Worm (Caenorhabditis elegans) whole organism, L1 larva: Measurements from ENCODE around the gene abcf-2.
A peak's percentile ranks its signal among the peaks of the same experiment; 100 is the strongest.

Experiments used
- C04F5.9 ChIP-seq: sonication (generic microtip); optimal IDR thresholded peaks from 2 replicates; lab custom pipeline; 2016; ENCODE audit warnings: missing genetic modification characterization, missing compliant biosample characterization
- C16A3.4 ChIP-seq: fragments of 150-350 bp; optimal IDR thresholded peaks from 2 replicates; lab custom pipeline; 2014; ENCODE audit warnings: missing biosample characterization, missing genetic modification characterization
- C34B4.2 ChIP-seq: sonication (generic microtip); optimal IDR thresholded peaks from 2 replicates; lab custom pipeline; 2017; ENCODE audit warnings: mild to moderate bottlenecking, missing genetic modification characterization, missing compliant biosample characterization
- F16B12.6 ChIP-seq: fragments of 150-350 bp; optimal IDR thresholded peaks from 2 replicates; lab custom pipeline; 2014; ENCODE audit warnings: missing biosample characterization, missing genetic modification characterization
- Y116A8C.19 ChIP-seq: sonication (generic microtip); optimal IDR thresholded peaks from 2 replicates; lab custom pipeline; 2016; ENCODE audit warnings: missing compliant biosample characterization, missing genetic modification characterization, borderline replicate concordance
- aly-2 ChIP-seq: fragments of 150-350 bp; optimal IDR thresholded peaks from 2 replicates; lab custom pipeline; 2014; ENCODE audit warnings: missing biosample characterization, missing genetic modification characterization
- ama-1 ChIP-seq: fragments of 150-350 bp; optimal IDR thresholded peaks from 2 replicates; lab custom pipeline; 2014
- blmp-1 ChIP-seq: fragments of 150-350 bp; optimal IDR thresholded peaks from 2 replicates; lab custom pipeline; 2014; ENCODE audit warnings: missing biosample characterization, missing genetic modification characterization
- ceh-8 ChIP-seq: fragments of 200-800 bp; sonication (Bioruptor generic); optimal IDR thresholded peaks from 2 replicates; lab custom pipeline; 2018; ENCODE audit warnings: mild to moderate bottlenecking, missing genetic modification characterization, moderate library complexity, missing compliant biosample characterization
- ceh-82 ChIP-seq, 3 experiments: fragments of 150-350 bp in 1 of 3; sonication (generic microtip) in 2 of 3; optimal IDR thresholded peaks; 2 replicates each; lab custom pipeline; 2014 to 2017; ENCODE audit warnings: missing biosample characterization in 3 of 3, missing genetic modification characterization in 3 of 3
- ceh-88 ChIP-seq: fragments of 200-800 bp; sonication (Bioruptor generic); IDR thresholded peaks from 2 replicates; pipeline ENCODE4 v1.3.6; 2022; ENCODE audit warnings: missing genetic modification characterization, missing compliant biosample characterization
- ceh-90 ChIP-seq: sonication (generic microtip); optimal IDR thresholded peaks from 2 replicates; lab custom pipeline; 2016; ENCODE audit warnings: missing genetic modification characterization, missing compliant biosample characterization
- ces-1 ChIP-seq: fragments of 150-350 bp; optimal IDR thresholded peaks from 2 replicates; lab custom pipeline; 2014; ENCODE audit warnings: missing biosample characterization, missing genetic modification reagents, missing genetic modification characterization
- efl-3 ChIP-seq: fragments of 200-800 bp; sonication (Bioruptor generic); optimal IDR thresholded peaks from 2 replicates; lab custom pipeline; 2018; ENCODE audit warnings: mild to moderate bottlenecking, missing genetic modification characterization, missing compliant biosample characterization
- egl-27 ChIP-seq, 2 experiments: fragments of 150-350 bp in 1 of 2; sonication (generic microtip); optimal IDR thresholded peaks; 3 replicates each; lab custom pipeline; 2017 to 2018; ENCODE audit warnings: missing biosample characterization in 2 of 2, missing genetic modification characterization in 2 of 2, missing genetic modification reagents in 2 of 2
- fkh-10 ChIP-seq: sonication (generic microtip); optimal IDR thresholded peaks from 2 replicates; lab custom pipeline; 2017; ENCODE audit warnings: missing biosample characterization, missing genetic modification reagents, missing genetic modification characterization
- fkh-4 ChIP-seq: sonication (generic microtip); optimal IDR thresholded peaks from 2 replicates; lab custom pipeline; 2016; ENCODE audit warnings: missing compliant biosample characterization, missing genetic modification characterization, borderline replicate concordance
- hlh-17 ChIP-seq: fragments of 200-800 bp; sonication (Bioruptor generic); optimal IDR thresholded peaks from 2 replicates; lab custom pipeline; 2018; ENCODE audit warnings: missing genetic modification characterization, mild to moderate bottlenecking, missing compliant biosample characterization, moderate library complexity, borderline replicate concordance
- hlh-4 ChIP-seq: sonication (generic microtip); optimal IDR thresholded peaks from 2 replicates; lab custom pipeline; 2016; ENCODE audit warnings: mild to moderate bottlenecking, missing genetic modification characterization, missing compliant biosample characterization
- hpl-2 ChIP-seq: fragments of 150-350 bp; optimal IDR thresholded peaks from 2 replicates; lab custom pipeline; 2014; ENCODE audit warnings: missing biosample characterization, missing genetic modification reagents, missing genetic modification characterization
- irx-1 ChIP-seq: sonication (generic microtip); optimal IDR thresholded peaks from 2 replicates; lab custom pipeline; 2016; ENCODE audit warnings: missing genetic modification characterization, missing compliant biosample characterization
- isw-1 ChIP-seq: fragments of 200-800 bp; sonication (Bioruptor generic); IDR thresholded peaks from 2 replicates; pipeline ENCODE4 v1.3.6; 2022; ENCODE audit warnings: missing genetic modification characterization, missing compliant biosample characterization
- jun-1 ChIP-seq: fragments of 150-350 bp; optimal IDR thresholded peaks from 2 replicates; lab custom pipeline; 2014; ENCODE audit warnings: missing biosample characterization, missing genetic modification reagents, missing genetic modification characterization
- lin-15B ChIP-seq: fragments of 150-350 bp; sonication (generic microtip); optimal IDR thresholded peaks from 3 replicates; lab custom pipeline; 2014; ENCODE audit warnings: missing biosample characterization, missing genetic modification characterization
- lin-35 ChIP-seq, 2 experiments: fragments of 150-350 bp; optimal IDR thresholded peaks; 2 replicates each; lab custom pipeline; 2014; ENCODE audit warnings: missing biosample characterization in 2 of 2, missing genetic modification characterization in 2 of 2, missing genetic modification reagents in 2 of 2
- lir-3 ChIP-seq: sonication (generic microtip); optimal IDR thresholded peaks from 2 replicates; lab custom pipeline; 2016; ENCODE audit warnings: mild to moderate bottlenecking, missing genetic modification characterization, moderate library complexity, missing compliant biosample characterization; ENCODE audit not compliant: poor library complexity
- mab-9 ChIP-seq: fragments of 200-800 bp; sonication (Bioruptor generic); IDR thresholded peaks from 2 replicates; pipeline ENCODE4 v1.3.6; 2022; ENCODE audit warnings: missing genetic modification reagents, missing genetic modification characterization, missing compliant biosample characterization
- mdl-1 ChIP-seq, 2 experiments: fragments of 150-350 bp; optimal IDR thresholded peaks; 2 replicates each; lab custom pipeline; 2014 to 2017; ENCODE audit warnings: missing biosample characterization in 2 of 2, missing genetic modification characterization in 2 of 2, inconsistent platforms in 1 of 2
- mep-1 ChIP-seq: fragments of 150-350 bp; optimal IDR thresholded peaks from 2 replicates; lab custom pipeline; 2014; ENCODE audit warnings: missing biosample characterization, missing genetic modification characterization
- nhr-19 ChIP-seq: fragments of 200-800 bp; sonication (Bioruptor generic); conservative IDR thresholded peaks from 2 replicates; pipeline ENCODE4 v1.3.6; 2022; ENCODE audit warnings: missing genetic modification characterization, missing compliant biosample characterization
- nhr-237 ChIP-seq: fragments of 150-350 bp; optimal IDR thresholded peaks from 2 replicates; lab custom pipeline; 2014; ENCODE audit warnings: missing biosample characterization, missing genetic modification characterization
- nhr-28 ChIP-seq: fragments of 150-350 bp; optimal IDR thresholded peaks from 2 replicates; lab custom pipeline; 2014; ENCODE audit warnings: missing biosample characterization, missing genetic modification characterization
- nhr-71 ChIP-seq: sonication (generic microtip); optimal IDR thresholded peaks from 2 replicates; lab custom pipeline; 2016; ENCODE audit warnings: mild to moderate bottlenecking, missing genetic modification characterization, moderate library complexity, missing compliant biosample characterization
- nhr-77 ChIP-seq: fragments of 150-350 bp; optimal IDR thresholded peaks from 2 replicates; lab custom pipeline; 2014; ENCODE audit warnings: missing biosample characterization, missing genetic modification characterization
- nhr-84 ChIP-seq: sonication (generic microtip); optimal IDR thresholded peaks from 2 replicates; lab custom pipeline; 2017; ENCODE audit warnings: missing biosample characterization, missing genetic modification characterization
- nhr-90 ChIP-seq: sonication (generic microtip); optimal IDR thresholded peaks from 2 replicates; lab custom pipeline; 2016; ENCODE audit warnings: mild to moderate bottlenecking, missing genetic modification characterization, missing compliant biosample characterization; ENCODE audit not compliant: poor library complexity
- pag-3 ChIP-seq: sonication (generic microtip); optimal IDR thresholded peaks from 2 replicates; lab custom pipeline; 2017; ENCODE audit warnings: missing genetic modification characterization, mild to moderate bottlenecking, missing compliant biosample characterization, antibody characterized with exemption, borderline replicate concordance; ENCODE audit not compliant: insufficient read depth
- skn-1 ChIP-seq: fragments of 150-350 bp; optimal IDR thresholded peaks from 2 replicates; lab custom pipeline; 2014; ENCODE audit warnings: missing biosample characterization, missing genetic modification characterization
- snu-23 ChIP-seq: sonication (generic microtip); optimal IDR thresholded peaks from 2 replicates; lab custom pipeline; 2016; ENCODE audit warnings: missing genetic modification characterization, missing compliant biosample characterization
- sox-4 ChIP-seq: sonication (generic microtip); optimal IDR thresholded peaks from 2 replicates; lab custom pipeline; 2016; ENCODE audit warnings: missing genetic modification characterization, missing compliant biosample characterization
- sup-37 ChIP-seq: fragments of 200-800 bp; sonication (Bioruptor generic); optimal IDR thresholded peaks from 2 replicates; lab custom pipeline; 2018; ENCODE audit warnings: mild to moderate bottlenecking, missing genetic modification characterization, missing compliant biosample characterization
- tlp-1 ChIP-seq: fragments of 150-350 bp; optimal IDR thresholded peaks from 2 replicates; lab custom pipeline; 2014; ENCODE audit warnings: missing biosample characterization, missing genetic modification characterization
- unc-130 ChIP-seq: fragments of 150-350 bp; optimal IDR thresholded peaks from 2 replicates; lab custom pipeline; 2017; ENCODE audit warnings: missing biosample characterization, missing genetic modification characterization, inconsistent platforms
- unc-30 ChIP-seq: sonication (generic microtip); optimal IDR thresholded peaks from 2 replicates; lab custom pipeline; 2017; ENCODE audit warnings: missing biosample characterization, missing genetic modification characterization
- unc-62 ChIP-seq: fragments of 150-350 bp; optimal IDR thresholded peaks from 2 replicates; lab custom pipeline; 2014; ENCODE audit warnings: missing biosample characterization, missing genetic modification reagents, missing genetic modification characterization
- unc-86 ChIP-seq: sonication (generic microtip); optimal IDR thresholded peaks from 2 replicates; lab custom pipeline; 2016; ENCODE audit warnings: missing genetic modification characterization, missing compliant biosample characterization
- unc-98 ChIP-seq: fragments of 200-800 bp; sonication (Bioruptor generic); IDR thresholded peaks from 2 replicates; pipeline ENCODE4 v1.3.6; 2022; ENCODE audit warnings: missing genetic modification characterization, missing compliant biosample characterization
- vab-15 ChIP-seq: sonication (generic microtip); optimal IDR thresholded peaks from 2 replicates; lab custom pipeline; 2017; ENCODE audit warnings: missing genotype, mild to moderate bottlenecking, missing genetic modification characterization, missing compliant biosample characterization
- zip-4 ChIP-seq: fragments of 200-800 bp; sonication (Bioruptor generic); optimal IDR thresholded peaks from 2 replicates; lab custom pipeline; 2018; ENCODE audit warnings: mild to moderate bottlenecking, missing genetic modification characterization, moderate library complexity, missing compliant biosample characterization
- ztf-11 ChIP-seq, 2 experiments: sonication (generic microtip); optimal IDR thresholded peaks; 2 replicates each; lab custom pipeline; 2016 to 2017; ENCODE audit warnings: missing genetic modification characterization in 2 of 2, missing biosample characterization in 1 of 2, missing compliant biosample characterization in 1 of 2
- ztf-4 ChIP-seq: fragments of 150-350 bp; optimal IDR thresholded peaks from 2 replicates; lab custom pipeline; 2014; ENCODE audit warnings: missing biosample characterization, missing genetic modification characterization

Gene abcf-2

ce11 chrIII:13462965-13463783 is 1.1 kb upstream of the abcf-2 start, which contains the start of gene ant-1.1 (continued):
- TF ChIP-seq fkh-4 (tag; lab: Kevin White, UChicago) (no peak), irx-1 (tag; lab: Kevin White, UChicago) (peak; percentile 77), C16A3.4 (tag; lab: Kevin White, UChicago) (peak; percentile 94), sup-37 (GFP tag; lab: Kevin White, UChicago) (peak; percentile 87), isw-1 (peak; percentile 97), ceh-82 (tag; optimal IDR thresholded peaks at IDR 0.05; lab: Kevin White, UChicago) (peak; percentile 87 to 99 (median 95)), lir-3 (tag; lab: Kevin White, UChicago) (peak; percentile 78), F16B12.6 (tag; lab: Kevin White, UChicago) (peak; percentile 72), lin-15B (peak; percentile 94), ztf-4 (tag; lab: Kevin White, UChicago) (peak; percentile 85), ceh-88 (GFP tag; lab: Robert Waterston, UW) (peak; percentile 92), mab-9 (peak; percentile 93), nhr-90 (tag; lab: Kevin White, UChicago) (peak; percentile 96), efl-3 (GFP tag; lab: Kevin White, UChicago) (peak; percentile 16), nhr-71 (tag; lab: Kevin White, UChicago) (peak; percentile 98), hlh-4 (tag; lab: Kevin White, UChicago) (peak; percentile 37), snu-23 (GFP tag; lab: Kevin White, UChicago) (peak; percentile 97), nhr-237 (tag; lab: Kevin White, UChicago) (peak; percentile 49), nhr-28 (tag; lab: Kevin White, UChicago) (no peak), tlp-1 (tag; lab: Kevin White, UChicago) (no peak), vab-15 (peak; percentile 96), jun-1 (tag; lab: Kevin White, UChicago) (peak; percentile 94), lin-35 (GFP tag; optimal IDR thresholded peaks at IDR 0.05; lab: Kevin White, UChicago) (peak; percentile 98), unc-86 (tag; lab: Kevin White, UChicago) (peak; percentile 95), nhr-84 (no peak), C34B4.2 (tag; lab: Kevin White, UChicago) (peak; percentile 100), unc-62 (GFP tag; lab: Kevin White, UChicago) (no peak), ces-1 (GFP tag; lab: Kevin White, UChicago) (no peak), mep-1 (tag; lab: Kevin White, UChicago) (peak; percentile 92), unc-98 (GFP tag; lab: Robert Waterston, UW) (peak; percentile 67; the same call in 1 of the 2 replicates), egl-27 (tag; optimal IDR thresholded peaks at IDR 0.05; lab: Kevin White, UChicago) (peak in 1 of 2 experiments; percentile 32), ceh-90 (tag; lab: Kevin White, UChicago) (peak; percentile 38), ceh-8 (GFP tag; lab: Kevin White, UChicago) (peak; percentile 88), skn-1 (tag; lab: Kevin White, UChicago) (peak; percentile 94), C04F5.9 (tag; lab: Kevin White, UChicago) (peak; percentile 70), pag-3 (tag; lab: Kevin White, UChicago) (no peak), nhr-77 (peak; percentile 94), hpl-2 (peak; percentile 2), nhr-19 (GFP tag; lab: Robert Waterston, UW) (peak; percentile 97), mdl-1 (tag; optimal IDR thresholded peaks at IDR 0.05; lab: Kevin White, UChicago) (peak in 1 of 2 experiments; percentile 73), unc-30 (tag; lab: Kevin White, UChicago) (no peak), blmp-1 (tag; lab: Kevin White, UChicago) (peak; percentile 44), sox-4 (tag; lab: Kevin White, UChicago) (peak; percentile 80), aly-2 (tag; lab: Kevin White, UChicago) (peak; percentile 37), ama-1 (lab: Kevin White, UChicago) (peak; percentile 83), hlh-17 (GFP tag; lab: Kevin White, UChicago) (no peak), Y116A8C.19 (no peak), ztf-11 (tag; optimal IDR thresholded peaks at IDR 0.05; lab: Kevin White, UChicago) (peak in 1 of 2 experiments; percentile 87), zip-4 (GFP tag; lab: Kevin White, UChicago) (peak; percentile 87), fkh-10 (GFP tag; lab: Kevin White, UChicago) (peak; percentile 70), unc-130 (tag; lab: Kevin White, UChicago) (peak; percentile 90)
